Worm (Caenorhabditis elegans) whole organism, L1 larva: Measurements from ENCODE around the gene rbm-42.

Experiments
- C04F5.9 ChIP-seq: sonication (generic microtip); optimal IDR thresholded peaks from 2 replicates; lab custom pipeline; 2016; ENCODE audit warnings: missing genetic modification characterization, missing compliant biosample characterization
- fos-1 ChIP-seq: fragments of 150-350 bp; optimal IDR thresholded peaks from 2 replicates; lab custom pipeline; 2014; ENCODE audit warnings: missing biosample characterization, missing genetic modification characterization
- lin-13 ChIP-seq: fragments of 150-350 bp; optimal IDR thresholded peaks from 2 replicates; lab custom pipeline; 2014; ENCODE audit warnings: missing biosample characterization, missing genetic modification reagents, missing genetic modification characterization
- nhr-11 ChIP-seq: fragments of 150-350 bp; optimal IDR thresholded peaks from 2 replicates; lab custom pipeline; 2014; ENCODE audit warnings: missing biosample characterization, missing genetic modification characterization
- nhr-12 ChIP-seq: sonication (generic microtip); optimal IDR thresholded peaks from 2 replicates; lab custom pipeline; 2017; ENCODE audit warnings: missing biosample characterization, missing genetic modification characterization
- nhr-28 ChIP-seq: fragments of 150-350 bp; optimal IDR thresholded peaks from 2 replicates; lab custom pipeline; 2014; ENCODE audit warnings: missing biosample characterization, missing genetic modification characterization
- nhr-71 ChIP-seq: sonication (generic microtip); optimal IDR thresholded peaks from 2 replicates; lab custom pipeline; 2016; ENCODE audit warnings: mild to moderate bottlenecking, missing genetic modification characterization, moderate library complexity, missing compliant biosample characterization
- unc-130 ChIP-seq: fragments of 150-350 bp; optimal IDR thresholded peaks from 2 replicates; lab custom pipeline; 2017; ENCODE audit warnings: missing biosample characterization, missing genetic modification characterization, inconsistent platforms
- ztf-11 ChIP-seq, 2 experiments: sonication (generic microtip); optimal IDR thresholded peaks; 2 replicates each; lab custom pipeline; 2016 to 2017; ENCODE audit warnings: missing genetic modification characterization in 2 of 2, missing biosample characterization in 1 of 2, missing compliant biosample characterization in 1 of 2

- TF ChIP-seq lin-13: no peak
- TF ChIP-seq nhr-71 (tag; lab: Kevin White, UChicago): no peak
- TF ChIP-seq ztf-11 (tag; optimal IDR thresholded peaks at IDR 0.05; lab: Kevin White, UChicago): peak in 1 of 2 experiments; percentile 52
- no peak for TF ChIP-seq fos-1 (tag; lab: Kevin White, UChicago)
- TF ChIP-seq unc-130 (tag; lab: Kevin White, UChicago): no peak
- TF ChIP-seq C04F5.9 (tag; lab: Kevin White, UChicago): no peak
- TF ChIP-seq nhr-28: no peak
- no peak for TF ChIP-seq nhr-12 (tag; lab: Kevin White, UChicago)
- no peak for TF ChIP-seq nhr-11 (tag; lab: Kevin White, UChicago)
Observed at ce11 chrIII:5120593-5120992, 32.4 kb downstream of the rbm-42 start.
